Fruit fly (Drosophila melanogaster): ENCODE results near the gene ppk22.
A peak's percentile ranks its signal among the peaks of the same experiment; 100 is the strongest.

The ppk22 gene

DNA sequence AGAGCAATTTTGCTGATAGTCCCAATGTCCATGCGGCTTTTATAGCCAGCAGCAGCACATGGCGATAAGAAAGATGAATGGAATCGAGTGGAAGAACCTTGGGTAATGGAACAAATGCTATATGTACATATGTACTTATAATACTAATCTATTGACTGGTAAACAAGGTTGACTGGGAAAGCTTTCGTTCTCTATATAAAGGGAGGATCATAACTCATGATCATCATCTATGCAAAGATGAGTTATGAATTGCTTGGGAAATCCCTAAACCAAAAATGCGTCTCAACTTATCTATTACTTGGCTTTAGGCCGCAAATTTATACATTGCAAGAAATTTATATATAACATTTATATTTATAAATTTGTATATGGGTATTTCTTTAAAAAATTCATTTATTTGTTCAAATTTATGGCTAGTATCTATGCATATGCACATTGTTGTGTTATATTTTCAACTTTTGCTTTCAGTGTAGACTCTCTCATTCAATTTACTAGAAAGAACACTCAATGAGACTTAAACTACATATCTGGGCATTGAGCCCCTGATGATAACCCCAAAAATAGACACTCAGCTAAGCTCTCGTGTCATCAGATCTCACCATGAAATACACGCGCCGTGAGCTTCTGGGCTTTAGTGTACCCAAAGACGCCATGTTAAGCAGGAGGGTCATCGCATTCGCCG, 5.3 kb upstream of the ppk22 start, which contains the start of the genes Srg1 and Elal:
Gene Srg1 (minus strand): TSS at position 14 of the 682 bp plus-strand sequence.
Gene Elal (plus strand): TSS at position 632 of the 682 bp plus-strand sequence.
- no peak for TF ChIP-seq net (GFP tag; optimal IDR thresholded peaks at IDR 0.05)
- no peak; the same call in 1 of the 2 replicates for TF ChIP-seq CG11294 (GFP tag; IDR thresholded peaks at IDR 0.05)
- no peak for TF ChIP-seq ss (GFP tag; optimal IDR thresholded peaks at IDR 0.05)
- TF ChIP-seq Ets96B (tag; optimal IDR thresholded peaks at IDR 0.05), result peak; percentile 18
- TF ChIP-seq fd59A (GFP tag; optimal IDR thresholded peaks at IDR 0.05), result no peak
- peak; percentile 65 for TF ChIP-seq svp (GFP tag)
- TF ChIP-seq CG4318 (GFP tag; optimal IDR thresholded peaks at IDR 0.05), result no peak
- TF ChIP-seq CG6808 (GFP tag; optimal IDR thresholded peaks at IDR 0.05), result no peak
- no peak for TF ChIP-seq salr (GFP tag; optimal IDR thresholded peaks at IDR 0.05)
- TF ChIP-seq Ets21C (GFP tag; optimal IDR thresholded peaks at IDR 0.05), result no peak
- TF ChIP-seq achi (GFP tag; optimal IDR thresholded peaks at IDR 0.05), result no peak
- TF ChIP-seq Hr39 (GFP tag; optimal IDR thresholded peaks at IDR 0.05), result no peak
- no peak for TF ChIP-seq CG6854 (GFP tag; optimal IDR thresholded peaks at IDR 0.05)
- no peak for TF ChIP-seq esn (GFP tag; optimal IDR thresholded peaks at IDR 0.05)
- TF ChIP-seq CG8119 (GFP tag; IDR thresholded peaks at IDR 0.05), result no peak
- TF ChIP-seq Sox14 (GFP tag; optimal IDR thresholded peaks at IDR 0.05), result no peak
- TF ChIP-seq CG6792 (GFP tag; optimal IDR thresholded peaks at IDR 0.05), result no peak
- no peak for TF ChIP-seq CG32006 (GFP tag; optimal IDR thresholded peaks at IDR 0.05)
- no peak for TF ChIP-seq spab (GFP tag; optimal IDR thresholded peaks at IDR 0.05)
- no peak for TF ChIP-seq Eip93F (GFP tag; optimal IDR thresholded peaks at IDR 0.05)
- TF ChIP-seq CG3919 (GFP tag; optimal IDR thresholded peaks at IDR 0.05), result no peak
- no peak for TF ChIP-seq CG1621 (tag; optimal IDR thresholded peaks at IDR 0.05)
- TF ChIP-seq CG3032 (tag; optimal IDR thresholded peaks at IDR 0.05), result no peak
- no peak for TF ChIP-seq Smox (GFP tag; optimal IDR thresholded peaks at IDR 0.05)
- no peak for TF ChIP-seq fd85E (GFP tag; optimal IDR thresholded peaks at IDR 0.05)
- TF ChIP-seq cyc (GFP tag; optimal IDR thresholded peaks at IDR 0.05), result no peak
- TF ChIP-seq CG8632 (GFP tag; optimal IDR thresholded peaks at IDR 0.05), result no peak
- no peak for TF ChIP-seq pdm3 (GFP tag; optimal IDR thresholded peaks at IDR 0.05)
- peak; percentile 57 for TF ChIP-seq Eip78C (GFP tag)
- no peak for TF ChIP-seq CG8319 (GFP tag; optimal IDR thresholded peaks at IDR 0.05)
- 0 out of 3 replicates have a peak, but pooled peaks have one; percentile 29 for TF ChIP-seq eg (GFP tag; IDR thresholded peaks at IDR 0.05)
- TF ChIP-seq CG11762 (GFP tag; optimal IDR thresholded peaks at IDR 0.05; ENCODE audit: insufficient read depth), result no peak
- no peak for TF ChIP-seq Eip75B (GFP tag; optimal IDR thresholded peaks at IDR 0.05)
- no peak for TF ChIP-seq CG6276 (GFP tag; optimal IDR thresholded peaks at IDR 0.05)
- TF ChIP-seq Sox15 (GFP tag; optimal IDR thresholded peaks at IDR 0.05), result no peak
- no peak for TF ChIP-seq CG11902 (GFP tag; optimal IDR thresholded peaks at IDR 0.05)
- TF ChIP-seq lz (GFP tag; optimal IDR thresholded peaks at IDR 0.05), result no peak
- no peak for TF ChIP-seq dsx (GFP tag; optimal IDR thresholded peaks at IDR 0.05; ENCODE audit: poor library complexity, severe bottlenecking)
- no peak for TF ChIP-seq acj6 (GFP tag; optimal IDR thresholded peaks at IDR 0.05)
- TF ChIP-seq CG15336 (GFP tag; IDR thresholded peaks at IDR 0.05), result peak; percentile 12; the same call in 1 of the 2 replicates
- no peak for TF ChIP-seq Gug (GFP tag; IDR thresholded peaks at IDR 0.05)
- TF ChIP-seq CG10631 (GFP tag; optimal IDR thresholded peaks at IDR 0.05), result no peak
- no peak for TF ChIP-seq CG16779 (tag; optimal IDR thresholded peaks at IDR 0.05)
- TF ChIP-seq CG34406 (GFP tag; optimal IDR thresholded peaks at IDR 0.05), result no peak
